Fruit fly (Drosophila melanogaster) whole organism, adult: ENCODE data around the gene Smvt.

Experiments used
- CG11617 ChIP-seq: fragments of 200-800 bp; sonication (Bioruptor generic); optimal IDR thresholded peaks from 2 replicates; lab custom pipeline; 2017; ENCODE audit warnings: mild to moderate bottlenecking, missing biosample characterization, missing genetic modification reagents, missing genetic modification characterization
- CG33017 ChIP-seq: fragments of 200-800 bp; sonication (Bioruptor generic); optimal IDR thresholded peaks from 2 replicates; lab custom pipeline; 2018; ENCODE audit warnings: missing biosample characterization, mild to moderate bottlenecking, missing genetic modification characterization, moderate library complexity
- kay ChIP-seq: fragments of 200-800 bp; sonication (Bioruptor generic); peaks from one replicate; lab custom pipeline; 2016; ENCODE audit warnings: missing biosample characterization, missing genetic modification characterization, borderline replicate concordance

DNA sequence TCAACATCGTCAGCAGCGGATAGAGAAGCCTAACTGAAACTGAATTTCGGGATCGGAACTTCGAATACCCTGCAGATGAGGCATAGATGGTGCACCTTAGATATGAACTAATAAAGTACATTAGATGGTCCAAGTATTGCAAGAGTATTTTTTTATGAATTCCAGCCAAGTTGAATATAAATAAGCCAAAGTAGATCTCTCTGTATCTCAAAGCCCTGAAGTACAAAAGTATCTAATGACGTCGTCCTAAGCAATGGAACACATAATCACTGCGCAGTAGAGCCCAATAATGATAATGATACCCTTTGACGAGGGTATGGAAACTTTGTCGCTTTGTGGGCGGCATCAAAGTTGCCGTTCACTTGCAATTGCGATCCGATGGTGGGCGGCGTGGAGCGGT, 51.6 kb downstream of the Smvt start:
- TF ChIP-seq kay (GFP tag; lab: Kevin White, UChicago) (no peak), CG33017 (tag; lab: Kevin White, UChicago) (no peak), CG11617 (GFP tag; lab: Kevin White, UChicago) (no peak)
